Worm (Caenorhabditis elegans) whole organism, L4 larva: ENCODE data around the gene Y116A8C.3.

Experiments used
- D1046.2 ChIP-seq: fragments of 200-800 bp; sonication (Bioruptor generic); IDR thresholded peaks from 2 replicates; pipeline ENCODE4 v1.3.6; 2022; ENCODE audit warnings: missing genetic modification characterization, missing compliant biosample characterization
- F10B5.3 ChIP-seq: sonication (generic microtip); optimal IDR thresholded peaks from 2 replicates; lab custom pipeline; 2016; ENCODE audit warnings: mild to moderate bottlenecking, missing genetic modification characterization, missing compliant biosample characterization
- F37D6.2 ChIP-seq: sonication (generic microtip); optimal IDR thresholded peaks from 2 replicates; lab custom pipeline; 2016; ENCODE audit warnings: mild to moderate bottlenecking, missing genetic modification characterization, missing compliant biosample characterization
- F44E2.7 ChIP-seq: fragments of 200-800 bp; sonication (Bioruptor generic); IDR thresholded peaks from 2 replicates; pipeline ENCODE4 v2.1.2; 2022; ENCODE audit warnings: missing genetic modification characterization, missing compliant biosample characterization
- T20F7.1 ChIP-seq: fragments of 200-800 bp; sonication (Bioruptor generic); optimal IDR thresholded peaks from 2 replicates; lab custom pipeline; 2018; ENCODE audit warnings: mild to moderate bottlenecking, missing genetic modification characterization, missing compliant biosample characterization
- Y48G9A.11 ChIP-seq: fragments of 200-800 bp; sonication (Bioruptor generic); IDR thresholded peaks from 2 replicates; pipeline ENCODE4 v1.3.6; 2022; ENCODE audit warnings: missing genetic modification reagents, missing genetic modification characterization, missing compliant biosample characterization
- ZK337.2 ChIP-seq: fragments of 200-800 bp; sonication (Bioruptor generic); IDR thresholded peaks from 2 replicates; pipeline ENCODE4 v1.3.6; 2022; ENCODE audit warnings: missing genetic modification reagents, missing genetic modification characterization, missing compliant biosample characterization
- ZK546.5 ChIP-seq, 2 experiments: sonication (generic microtip); optimal IDR thresholded peaks; 2 replicates each; lab custom pipeline; 2017; ENCODE audit warnings: missing biosample characterization in 2 of 2, missing genetic modification characterization in 2 of 2
- aha-1 ChIP-seq: fragments of 150-350 bp; peaks from one replicate; lab custom pipeline; 2014; ENCODE audit warnings: missing biosample characterization, missing genetic modification characterization
- arid-1 ChIP-seq: fragments of 200-800 bp; sonication (Bioruptor generic); conservative IDR thresholded peaks from 2 replicates; pipeline ENCODE4 v1.3.6; 2022; ENCODE audit warnings: missing genetic modification reagents, missing genetic modification characterization, missing compliant biosample characterization
- ceh-20 ChIP-seq: fragments of 200-800 bp; sonication (Bioruptor generic); IDR thresholded peaks from 2 replicates; pipeline ENCODE4 v1.3.6; 2022; ENCODE audit warnings: missing genetic modification reagents, missing genetic modification characterization, missing compliant biosample characterization
- ceh-28 ChIP-seq: fragments of 150-350 bp; optimal IDR thresholded peaks from 2 replicates; lab custom pipeline; 2014; ENCODE audit warnings: missing biosample characterization, missing genetic modification reagents, missing genetic modification characterization
- ceh-44 ChIP-seq: fragments of 200-800 bp; sonication (Bioruptor generic); IDR thresholded peaks from 2 replicates; pipeline ENCODE4 v1.3.6; 2022; ENCODE audit warnings: missing genetic modification reagents, missing genetic modification characterization, missing compliant biosample characterization
- ces-1 ChIP-seq: fragments of 150-350 bp; sonication (generic microtip); optimal IDR thresholded peaks from 4 replicates; lab custom pipeline; 2014; ENCODE audit warnings: missing biosample characterization, missing genetic modification reagents, missing genetic modification characterization
- daf-16 ChIP-seq, 3 experiments: sonication (generic microtip); optimal IDR thresholded peaks; 2 replicates each; lab custom pipeline; 2016 to 2017; ENCODE audit warnings: missing genetic modification characterization in 3 of 3, missing genetic modification reagents in 3 of 3, mild to moderate bottlenecking in 2 of 3, missing compliant biosample characterization in 2 of 3, missing biosample characterization in 1 of 3, moderate library complexity in 1 of 3
- daf-8 ChIP-seq: fragments of 200-800 bp; sonication (Bioruptor generic); IDR thresholded peaks from 2 replicates; pipeline ENCODE4 v1.3.6; 2022; ENCODE audit warnings: missing genetic modification characterization, missing compliant biosample characterization
- dmd-6 ChIP-seq: fragments of 200-800 bp; sonication (Bioruptor generic); IDR thresholded peaks from 2 replicates; pipeline ENCODE4 v1.3.6; 2022; ENCODE audit warnings: missing genetic modification reagents, missing genetic modification characterization, missing compliant biosample characterization
- dmd-8 ChIP-seq: fragments of 200-800 bp; sonication (Bioruptor generic); IDR thresholded peaks from 2 replicates; pipeline ENCODE4 v1.3.6; 2022; ENCODE audit warnings: missing genetic modification characterization, missing compliant biosample characterization
- dve-1 ChIP-seq: sonication (generic microtip); optimal IDR thresholded peaks from 2 replicates; lab custom pipeline; 2017; ENCODE audit warnings: antibody characterized with exemption, mild to moderate bottlenecking, missing genetic modification characterization, missing compliant biosample characterization; ENCODE audit not compliant: insufficient read depth
- egl-27 ChIP-seq: sonication (generic microtip); optimal IDR thresholded peaks from 3 replicates; lab custom pipeline; 2017; ENCODE audit warnings: missing biosample characterization, missing genetic modification reagents, missing genetic modification characterization
- egl-43 ChIP-seq: fragments of 200-800 bp; sonication (Bioruptor generic); IDR thresholded peaks from 2 replicates; pipeline ENCODE4 v1.3.6; 2022; ENCODE audit warnings: missing genetic modification reagents, missing genetic modification characterization, missing compliant biosample characterization
- fkh-10 ChIP-seq: fragments of 150-350 bp; optimal IDR thresholded peaks from 2 replicates; lab custom pipeline; 2014; ENCODE audit warnings: missing biosample characterization, missing genetic modification reagents, missing genetic modification characterization
- hif-1 ChIP-seq, 2 experiments: sonication (generic microtip); optimal IDR thresholded peaks; 2 replicates each; lab custom pipeline; 2016 to 2017; ENCODE audit warnings: missing compliant biosample characterization in 2 of 2, missing genetic modification characterization in 2 of 2, missing genetic modification reagents in 2 of 2, missing genotype in 2 of 2, mild to moderate bottlenecking in 1 of 2
- hlh-30 ChIP-seq: sonication (generic microtip); optimal IDR thresholded peaks from 2 replicates; lab custom pipeline; 2017; ENCODE audit warnings: antibody characterized with exemption, mild to moderate bottlenecking, missing genetic modification characterization, missing compliant biosample characterization; ENCODE audit not compliant: insufficient read depth
- jun-1 ChIP-seq: fragments of 150-350 bp; optimal IDR thresholded peaks from 2 replicates; lab custom pipeline; 2014; ENCODE audit warnings: missing biosample characterization, missing genetic modification reagents, missing genetic modification characterization
- lim-7 ChIP-seq: fragments of 200-800 bp; sonication (Bioruptor generic); IDR thresholded peaks from 2 replicates; pipeline ENCODE4 v1.3.6; 2022; ENCODE audit warnings: missing genetic modification characterization, missing compliant biosample characterization
- lin-39 ChIP-seq: fragments of 150-350 bp; optimal IDR thresholded peaks from 2 replicates; lab custom pipeline; 2014; ENCODE audit warnings: missing biosample characterization, missing genetic modification reagents, missing genetic modification characterization
- lir-3 ChIP-seq: sonication (generic microtip); optimal IDR thresholded peaks from 2 replicates; lab custom pipeline; 2016; ENCODE audit warnings: mild to moderate bottlenecking, missing genetic modification characterization, missing compliant biosample characterization
- madf-5 ChIP-seq, 2 experiments: fragments of 200-800 bp; sonication (Bioruptor generic); IDR thresholded peaks; 2 replicates each; pipeline ENCODE4 v1.3.6; 2022; ENCODE audit warnings: missing compliant biosample characterization in 2 of 2, missing genetic modification characterization in 2 of 2
- madf-9 ChIP-seq: fragments of 200-800 bp; sonication (Bioruptor generic); conservative IDR thresholded peaks from 2 replicates; pipeline ENCODE4 v1.3.6; 2022; ENCODE audit warnings: missing genetic modification reagents, missing genetic modification characterization, missing compliant biosample characterization
- mdt-29 ChIP-seq: fragments of 200-800 bp; sonication (Bioruptor generic); IDR thresholded peaks from 2 replicates; pipeline ENCODE4 v1.3.6; 2022; ENCODE audit warnings: missing genetic modification reagents, missing genetic modification characterization, missing compliant biosample characterization
- mxl-2 ChIP-seq: fragments of 200-800 bp; sonication (Bioruptor generic); conservative IDR thresholded peaks from 2 replicates; pipeline ENCODE4 v1.3.6; 2022; ENCODE audit warnings: missing genetic modification reagents, missing genetic modification characterization, missing compliant biosample characterization
- mxl-3 ChIP-seq: fragments of 200-800 bp; sonication (Bioruptor generic); optimal IDR thresholded peaks from 2 replicates; lab custom pipeline; 2018; ENCODE audit warnings: mild to moderate bottlenecking, missing genetic modification characterization, missing compliant biosample characterization
- nhr-10 ChIP-seq: fragments of 150-350 bp; optimal IDR thresholded peaks from 2 replicates; lab custom pipeline; 2014; ENCODE audit warnings: missing biosample characterization, missing genetic modification characterization
- nhr-111 ChIP-seq: fragments of 200-800 bp; sonication (Bioruptor generic); optimal IDR thresholded peaks from 2 replicates; lab custom pipeline; 2018; ENCODE audit warnings: mild to moderate bottlenecking, missing genetic modification characterization, missing compliant biosample characterization
- nhr-41 ChIP-seq: fragments of 200-800 bp; sonication (Bioruptor generic); IDR thresholded peaks from 2 replicates; pipeline ENCODE4 v1.3.6; 2022; ENCODE audit warnings: missing genetic modification reagents, missing genetic modification characterization, missing compliant biosample characterization
- nhr-48 ChIP-seq: sonication (generic microtip); optimal IDR thresholded peaks from 2 replicates; lab custom pipeline; 2016; ENCODE audit warnings: mild to moderate bottlenecking, missing genetic modification characterization, missing compliant biosample characterization
- nhr-6 ChIP-seq: fragments of 150-350 bp; optimal IDR thresholded peaks from 2 replicates; lab custom pipeline; 2014; ENCODE audit warnings: missing biosample characterization, missing genetic modification characterization
- pha-4 ChIP-seq, 2 experiments: fragments of 150-350 bp in 1 of 2; fragments of 200-800 bp in 1 of 2; sonication (Bioruptor generic) in 1 of 2; IDR thresholded peaks in 1 of 2; optimal IDR thresholded peaks in 1 of 2; 2 replicates each; pipeline versions ENCODE4 v1.3.6 to Lab custom; 2014 to 2022; ENCODE audit warnings: missing genetic modification characterization in 2 of 2, missing genetic modification reagents in 2 of 2, missing biosample characterization in 1 of 2, missing compliant biosample characterization in 1 of 2
- skn-1 ChIP-seq: fragments of 150-350 bp; optimal IDR thresholded peaks from 2 replicates; lab custom pipeline; 2014; ENCODE audit warnings: missing biosample characterization, missing genetic modification characterization
- snpc-1.2 ChIP-seq: fragments of 200-800 bp; sonication (Bioruptor generic); IDR thresholded peaks from 2 replicates; pipeline ENCODE4 v1.3.6; 2022; ENCODE audit warnings: missing genetic modification reagents, missing genetic modification characterization, missing compliant biosample characterization
- spr-3 ChIP-seq: fragments of 200-800 bp; sonication (Bioruptor generic); optimal IDR thresholded peaks from 2 replicates; lab custom pipeline; 2018; ENCODE audit warnings: mild to moderate bottlenecking, missing genetic modification characterization, missing compliant biosample characterization
- tra-1 ChIP-seq: fragments of 200-800 bp; sonication (Bioruptor generic); IDR thresholded peaks from 2 replicates; pipeline ENCODE4 v1.3.6; 2022; ENCODE audit warnings: missing genetic modification reagents, missing genetic modification characterization, missing compliant biosample characterization
- unc-130 ChIP-seq: sonication (generic microtip); optimal IDR thresholded peaks from 2 replicates; lab custom pipeline; 2016; ENCODE audit warnings: missing genetic modification reagents, missing genetic modification characterization, missing compliant biosample characterization
- unc-39 ChIP-seq: sonication (generic microtip); optimal IDR thresholded peaks from 2 replicates; lab custom pipeline; 2017; ENCODE audit warnings: missing biosample characterization, missing genetic modification characterization
- unc-62 ChIP-seq, 3 experiments: fragments of 150-350 bp in 1 of 3; sonication (generic microtip); optimal IDR thresholded peaks in 2 of 3; peaks in 1 of 3; 1 replicate in 1 of 3; 2 replicates in 2 of 3; lab custom pipeline; 2014 to 2017; ENCODE audit warnings: missing biosample characterization in 3 of 3, missing genetic modification characterization in 3 of 3, missing genetic modification reagents in 3 of 3, missing genotype in 1 of 3
- zag-1 ChIP-seq: fragments of 150-350 bp; optimal IDR thresholded peaks from 2 replicates; lab custom pipeline; 2014; ENCODE audit warnings: missing biosample characterization, missing genetic modification characterization
- ztf-7 ChIP-seq: fragments of 150-350 bp; optimal IDR thresholded peaks from 2 replicates; lab custom pipeline; 2014; ENCODE audit warnings: missing biosample characterization, missing genetic modification characterization

The Y116A8C.3 gene

DNA sequence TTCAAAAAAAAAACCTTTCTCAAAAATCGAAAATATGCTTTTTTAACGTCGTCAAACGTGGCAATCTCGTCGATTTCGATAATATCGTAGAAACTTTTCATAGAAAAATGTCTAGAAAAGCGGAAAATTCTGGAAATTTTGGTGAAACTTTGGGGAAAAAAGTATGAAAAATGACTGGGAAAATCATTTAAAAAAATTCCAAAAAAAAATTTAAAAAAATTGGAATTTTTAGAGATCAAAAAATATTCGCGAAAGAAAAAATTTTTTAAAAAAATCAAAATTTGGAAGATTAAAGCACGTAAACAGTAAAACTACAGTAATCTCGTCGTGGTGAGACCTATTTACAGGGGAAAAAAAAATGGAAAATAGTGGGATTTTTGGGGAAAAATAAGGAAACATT is 23.1 kb downstream of the Y116A8C.3 start, which contains the start of gene Y116A8C.10:
TSS of gene Y116A8C.10 (minus strand) at position 101 of the 400 bp plus-strand sequence.
- no peak for TF ChIP-seq mxl-3 (GFP tag; lab: Kevin White, UChicago)
- no peak for TF ChIP-seq tra-1 (GFP tag; lab: Robert Waterston, UW)
- TF ChIP-seq nhr-41 (GFP tag; lab: Robert Waterston, UW): no peak
- TF ChIP-seq unc-39 (tag; lab: Kevin White, UChicago): no peak
- no peak for TF ChIP-seq dmd-8
- TF ChIP-seq ztf-7 (tag; lab: Kevin White, UChicago): no peak
- TF ChIP-seq nhr-10 (tag; lab: Kevin White, UChicago): no peak
- TF ChIP-seq hif-1 (tag; optimal IDR thresholded peaks at IDR 0.05; lab: Kevin White, UChicago): no peak
- no peak for TF ChIP-seq nhr-111 (GFP tag; lab: Kevin White, UChicago)
- no peak for TF ChIP-seq madf-5 (GFP tag; IDR thresholded peaks at IDR 0.05; lab: Robert Waterston, UW)
- TF ChIP-seq jun-1 (tag; lab: Kevin White, UChicago): no peak
- TF ChIP-seq T20F7.1 (GFP tag; lab: Kevin White, UChicago): no peak
- no peak for TF ChIP-seq nhr-48 (tag; lab: Kevin White, UChicago)
- TF ChIP-seq unc-62 (GFP tag; optimal IDR thresholded peaks at IDR 0.05 in 1 of 2; lab: Kevin White, UChicago): no peak
- no peak for TF ChIP-seq unc-62 (tag; optimal IDR thresholded peaks at IDR 0.05; lab: Kevin White, UChicago)
- TF ChIP-seq lir-3 (tag; lab: Kevin White, UChicago): no peak
- no peak for TF ChIP-seq arid-1 (GFP tag; lab: Robert Waterston, UW)
- no peak for TF ChIP-seq snpc-1.2 (GFP tag; lab: Robert Waterston, UW)
- no peak for TF ChIP-seq dmd-6 (GFP tag; lab: Robert Waterston, UW)
- no peak for TF ChIP-seq lim-7

DNA sequence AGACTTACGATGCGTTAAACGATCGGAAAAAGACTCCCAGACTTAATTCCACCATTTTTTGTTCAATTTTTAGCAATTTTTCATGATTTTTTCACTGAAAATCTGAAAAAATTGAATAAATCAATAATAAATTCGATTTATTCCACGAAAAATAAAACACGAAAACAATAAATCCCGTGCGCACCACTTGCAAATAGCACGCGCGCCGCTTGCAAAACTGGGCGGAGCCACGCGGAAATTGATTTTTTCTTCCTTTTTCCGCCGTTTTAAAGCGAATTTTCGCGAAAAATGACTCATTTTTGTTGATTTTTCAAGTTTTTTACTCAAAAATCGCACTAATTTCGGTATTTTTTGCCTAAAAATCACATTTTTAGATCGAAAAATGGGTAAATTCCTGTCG is 30.9 kb downstream of the Y116A8C.3 start, which contains the start of the genes Y116A8C.9 and arf-6:
TSS of gene Y116A8C.9 (minus strand) at position 55 of the 400 bp plus-strand sequence.
TSS of gene arf-6 (plus strand) at position 375 of the 400 bp plus-strand sequence.
- TF ChIP-seq mxl-2: no peak
- TF ChIP-seq egl-43 (GFP tag; lab: Robert Waterston, UW): no peak
- no peak for TF ChIP-seq ceh-20 (GFP tag; lab: Robert Waterston, UW)
- peak; percentile 46 for TF ChIP-seq ceh-28 (tag; lab: Kevin White, UChicago)
- TF ChIP-seq lin-39 (tag; lab: Kevin White, UChicago): no peak
- peak; percentile 39; the same call in 1 of the 2 replicates for TF ChIP-seq pha-4 (GFP tag; IDR thresholded peaks at IDR 0.05; lab: Robert Waterston, UW)
- TF ChIP-seq pha-4 (tag; optimal IDR thresholded peaks at IDR 0.05; lab: Kevin White, UChicago): no peak
- TF ChIP-seq ZK546.5 (tag; optimal IDR thresholded peaks at IDR 0.05; lab: Kevin White, UChicago): no peak
- peak; percentile 96 for TF ChIP-seq aha-1 (tag; lab: Kevin White, UChicago)
- peak; percentile 21 for TF ChIP-seq F10B5.3 (tag; lab: Kevin White, UChicago)
- TF ChIP-seq skn-1 (tag; lab: Kevin White, UChicago): no peak
- TF ChIP-seq fkh-10 (GFP tag; lab: Kevin White, UChicago): no peak
- TF ChIP-seq spr-3 (GFP tag; lab: Kevin White, UChicago): no peak
- no peak for TF ChIP-seq D1046.2 (GFP tag; lab: Robert Waterston, UW)
- TF ChIP-seq F44E2.7: no peak
- TF ChIP-seq ceh-44 (GFP tag; lab: Robert Waterston, UW): no peak
- TF ChIP-seq daf-8 (GFP tag; lab: Robert Waterston, UW): no peak
- no peak for TF ChIP-seq egl-27 (tag; lab: Kevin White, UChicago)
- TF ChIP-seq arid-1 (GFP tag; lab: Robert Waterston, UW): 0 out of 2 replicates have a peak, but pooled peaks have one; percentile 19
- peak; percentile 11 for TF ChIP-seq nhr-6 (tag; lab: Kevin White, UChicago)
- peak in 1 of 2 experiments; percentile 17 for TF ChIP-seq daf-16 (GFP tag; optimal IDR thresholded peaks at IDR 0.05; lab: Kevin White, UChicago)
- peak; percentile 20 for TF ChIP-seq daf-16 (tag; optimal IDR thresholded peaks at IDR 0.05; lab: Kevin White, UChicago)
- no peak for TF ChIP-seq ces-1 (GFP tag; lab: Kevin White, UChicago)
- TF ChIP-seq lir-3 (tag; lab: Kevin White, UChicago): no peak
- TF ChIP-seq mdt-29 (GFP tag; lab: Robert Waterston, UW): no peak
- peak; percentile 62 for TF ChIP-seq hlh-30 (tag; lab: Kevin White, UChicago)
- peak; percentile 14 for TF ChIP-seq F37D6.2 (tag; lab: Kevin White, UChicago)
- peak; percentile 81 for TF ChIP-seq snpc-1.2 (GFP tag; lab: Robert Waterston, UW)
- peak; percentile 73 for TF ChIP-seq unc-130 (GFP tag; lab: Kevin White, UChicago)
- TF ChIP-seq zag-1 (tag; lab: Kevin White, UChicago): no peak
- peak; percentile 30 for TF ChIP-seq jun-1 (tag; lab: Kevin White, UChicago)
- TF ChIP-seq madf-9 (GFP tag; lab: Robert Waterston, UW): peak; percentile 44; the same call in 1 of the 2 replicates
- no peak for TF ChIP-seq Y48G9A.11 (GFP tag; lab: Robert Waterston, UW)
- peak; percentile 72 for TF ChIP-seq dve-1 (tag; lab: Kevin White, UChicago)
- no peak for TF ChIP-seq ZK337.2 (GFP tag; lab: Robert Waterston, UW)
